2 worm cellular contexts compared by ENCODE assay signal in the genomic region with DNA sequence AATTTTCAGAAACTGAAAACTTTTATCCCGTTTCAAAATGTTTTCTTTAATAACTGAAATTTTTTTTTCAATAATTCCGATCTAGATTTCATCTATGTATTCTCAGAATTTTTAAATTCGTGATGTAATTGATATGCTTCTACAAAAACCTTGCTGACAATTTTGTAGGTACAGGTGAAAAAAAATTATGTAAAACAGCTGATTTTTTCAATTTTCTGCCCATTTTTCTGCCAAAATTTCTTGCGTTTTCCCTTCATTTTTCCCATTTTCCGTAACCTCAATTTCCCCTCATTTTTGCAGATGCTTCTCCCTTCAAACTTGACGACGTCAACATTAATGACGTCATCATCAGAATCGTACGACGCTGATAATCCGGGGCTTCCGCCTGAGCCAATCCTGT.
TF ChIP-seq lines count a peak whose summit lies in the region.

A gene (plus strand): TSS at position 301 of the 400 bp plus-strand sequence.

TF ChIP-seq in whole organism, L1 larva, 84 proteins besides CTCF, POLR2A, EP300 and RAD21:
- TF ChIP-seq ceh-90 (tag; optimal IDR thresholded peaks at IDR 0.05; lab: Kevin White, UChicago) (no peak), nhr-47 (tag; optimal IDR thresholded peaks at IDR 0.05; lab: Kevin White, UChicago) (peak; percentile 3), fkh-4 (tag; optimal IDR thresholded peaks at IDR 0.05; lab: Kevin White, UChicago; ENCODE audit: borderline replicate concordance) (no peak), dsc-1 (tag; optimal IDR thresholded peaks at IDR 0.05; lab: Kevin White, UChicago) (peak; percentile 26), sup-37 (GFP tag; optimal IDR thresholded peaks at IDR 0.05; lab: Kevin White, UChicago) (no peak), fkh-8 (tag; optimal IDR thresholded peaks at IDR 0.05; lab: Kevin White, UChicago) (peak; percentile 41), hlh-4 (tag; optimal IDR thresholded peaks at IDR 0.05; lab: Kevin White, UChicago) (peak; percentile 10), dpl-1 (GFP tag; optimal IDR thresholded peaks at IDR 0.05; lab: Kevin White, UChicago) (no peak)

TF ChIP-seq in whole organism, young adult, 124 proteins besides CTCF, POLR2A, EP300 and RAD21:
- TF ChIP-seq nhr-90 (tag; optimal IDR thresholded peaks at IDR 0.05; lab: Kevin White, UChicago): no peak
- TF ChIP-seq attf-6 (GFP tag; IDR thresholded peaks at IDR 0.05; lab: Robert Waterston, UW): 0 out of 2 replicates have a peak, but pooled peaks have one; percentile 20
